Fruit fly (Drosophila melanogaster) whole organism, prepupa: Measurements from ENCODE around the gene CG46309.
A peak's percentile ranks its signal among the peaks of the same experiment; 100 is the strongest.

Experiments used
- Blimp-1 ChIP-seq: fragments of 200-800 bp; sonication (Bioruptor generic); optimal IDR thresholded peaks from 3 replicates; lab custom pipeline; 2017; ENCODE audit warnings: missing biosample characterization, missing genetic modification characterization, mild to moderate bottlenecking, moderate library complexity, missing genetic modification reagents
- CG11902 ChIP-seq: fragments of 200-800 bp; sonication (Bioruptor generic); optimal IDR thresholded peaks from 3 replicates; lab custom pipeline; 2016; ENCODE audit warnings: missing biosample characterization, missing genetic modification characterization
- CG16779 ChIP-seq: fragments of 200-800 bp; sonication (Bioruptor generic); optimal IDR thresholded peaks from 3 replicates; lab custom pipeline; 2017; ENCODE audit warnings: missing biosample characterization, mild to moderate bottlenecking, missing genetic modification characterization
- CG34406 ChIP-seq: fragments of 200-800 bp; sonication (Bioruptor generic); optimal IDR thresholded peaks from 3 replicates; lab custom pipeline; 2016; ENCODE audit warnings: missing biosample characterization, missing genetic modification characterization
- CG3919 ChIP-seq: fragments of 200-800 bp; sonication (Bioruptor generic); optimal IDR thresholded peaks from 3 replicates; lab custom pipeline; 2016; ENCODE audit warnings: missing biosample characterization, missing genetic modification characterization
- CG6163 ChIP-seq: fragments of 200-800 bp; sonication (Bioruptor generic); IDR thresholded peaks from 3 replicates; pipeline ENCODE4 v1.3.6; 2022; ENCODE audit warnings: missing biosample characterization, missing genetic modification characterization
- CG6808 ChIP-seq: fragments of 200-800 bp; sonication (Bioruptor generic); optimal IDR thresholded peaks from 3 replicates; lab custom pipeline; 2017; ENCODE audit warnings: missing biosample characterization, missing genetic modification characterization, mild to moderate bottlenecking, moderate library complexity, missing genetic modification reagents
- Gug ChIP-seq: fragments of 200-800 bp; sonication (Bioruptor generic); IDR thresholded peaks from 2 replicates; pipeline ENCODE4 v1.3.6; 2022; ENCODE audit warnings: missing biosample characterization, missing genetic modification characterization
- Hr38 ChIP-seq: sonication (Bioruptor generic); optimal IDR thresholded peaks from 2 replicates; lab custom pipeline; 2016; ENCODE audit warnings: missing biosample characterization, missing genetic modification characterization
- Sox102F ChIP-seq: fragments of 200-800 bp; sonication (Bioruptor generic); optimal IDR thresholded peaks from 2 replicates; lab custom pipeline; 2016; ENCODE audit warnings: missing biosample characterization, mild to moderate bottlenecking, missing genetic modification characterization
- cyc ChIP-seq: fragments of 200-800 bp; sonication (Bioruptor generic); optimal IDR thresholded peaks from 3 replicates; lab custom pipeline; 2016; ENCODE audit warnings: missing biosample characterization, missing genetic modification characterization
- net ChIP-seq: fragments of 200-800 bp; sonication (Bioruptor generic); optimal IDR thresholded peaks from 3 replicates; lab custom pipeline; 2016; ENCODE audit warnings: missing biosample characterization, missing genetic modification characterization
- salr ChIP-seq, 2 experiments: fragments of 200-800 bp; sonication (Bioruptor generic); optimal IDR thresholded peaks; 3 replicates each; lab custom pipeline; 2016 to 2018; ENCODE audit warnings: missing biosample characterization in 2 of 2, missing genetic modification characterization in 2 of 2, mild to moderate bottlenecking in 1 of 2
- spab ChIP-seq: fragments of 200-800 bp; sonication (Bioruptor generic); optimal IDR thresholded peaks from 2 replicates; lab custom pipeline; 2017; ENCODE audit warnings: missing biosample characterization, mild to moderate bottlenecking, missing genetic modification characterization, missing genetic modification reagents

dm6 chr2L:16282077-16282471 lies 30.5 kb upstream of the CG46309 start:
- no peak for TF ChIP-seq Blimp-1
- TF ChIP-seq salr (GFP tag; optimal IDR thresholded peaks at IDR 0.05; lab: Kevin White, UChicago): no peak
- TF ChIP-seq net (GFP tag; lab: Kevin White, UChicago): no peak
- no peak for TF ChIP-seq spab (GFP tag; lab: Kevin White, UChicago)
- no peak for TF ChIP-seq CG34406 (GFP tag; lab: Kevin White, UChicago)
- no peak for TF ChIP-seq Gug
- no peak for TF ChIP-seq CG3919 (GFP tag; lab: Kevin White, UChicago)
- no peak for TF ChIP-seq CG6808 (GFP tag; lab: Kevin White, UChicago)
- TF ChIP-seq CG6163: peak; percentile 21; the same call in 1 of the 3 replicates
- TF ChIP-seq CG16779 (tag; lab: Kevin White, UChicago): no peak
- TF ChIP-seq Sox102F: no peak
- TF ChIP-seq CG11902 (GFP tag; lab: Kevin White, UChicago): no peak
- no peak for TF ChIP-seq Hr38 (GFP tag; lab: Kevin White, UChicago)
- TF ChIP-seq cyc: peak; percentile 43
